Worm (Caenorhabditis elegans) whole organism, L4 larva: Measurements from ENCODE around the gene H14E04.3.

Experiments
- F26F4.8 ChIP-seq: fragments of 200-800 bp; sonication (Bioruptor generic); conservative IDR thresholded peaks from 2 replicates; pipeline ENCODE4 v1.3.6; 2022; ENCODE audit warnings: missing genetic modification characterization, missing compliant biosample characterization
- nhr-6 ChIP-seq: fragments of 150-350 bp; optimal IDR thresholded peaks from 2 replicates; lab custom pipeline; 2014; ENCODE audit warnings: missing biosample characterization, missing genetic modification characterization
- nhr-76 ChIP-seq: fragments of 150-350 bp; optimal IDR thresholded peaks from 2 replicates; lab custom pipeline; 2014; ENCODE audit warnings: missing biosample characterization, missing genetic modification characterization
- pqm-1 ChIP-seq: sonication (generic microtip); optimal IDR thresholded peaks from 2 replicates; lab custom pipeline; 2017; ENCODE audit warnings: missing biosample characterization, missing genetic modification characterization
- zfp-3 ChIP-seq: fragments of 200-800 bp; sonication (Bioruptor generic); conservative IDR thresholded peaks from 2 replicates; pipeline ENCODE4 v1.3.6; 2022; ENCODE audit warnings: missing genetic modification reagents, missing genetic modification characterization, missing compliant biosample characterization
- zip-2 ChIP-seq: fragments of 150-350 bp; optimal IDR thresholded peaks from 2 replicates; lab custom pipeline; 2014; ENCODE audit warnings: missing biosample characterization, missing genetic modification characterization

- TF ChIP-seq F26F4.8 (no peak), nhr-6 (tag; lab: Kevin White, UChicago) (no peak), pqm-1 (no peak), zfp-3 (no peak), nhr-76 (no peak), zip-2 (tag; lab: Kevin White, UChicago) (no peak)
Observed at ce11 chrIII:2424783-2425329, 38.5 kb upstream of the H14E04.3 start.
